Fruit fly (Drosophila melanogaster) whole organism, pupa: Measurements from ENCODE around the gene Jhbp13.

Experiments
- CG13204 ChIP-seq: fragments of 200-800 bp; sonication (Bioruptor generic); optimal IDR thresholded peaks from 2 replicates; lab custom pipeline; 2018; ENCODE audit warnings: missing biosample characterization, mild to moderate bottlenecking, missing genetic modification characterization, moderate library complexity
- CG32121 ChIP-seq: fragments of 200-800 bp; sonication (Bioruptor generic); IDR thresholded peaks from 2 replicates; pipeline ENCODE4 v1.3.6; 2022; ENCODE audit warnings: missing biosample characterization, missing genetic modification characterization
- CG34367 ChIP-seq: fragments of 200-800 bp; sonication (Bioruptor generic); optimal IDR thresholded peaks from 2 replicates; lab custom pipeline; 2018; ENCODE audit warnings: missing biosample characterization, mild to moderate bottlenecking, missing genetic modification characterization
- CG8159 ChIP-seq: fragments of 200-800 bp; sonication (Bioruptor generic); optimal IDR thresholded peaks from 3 replicates; lab custom pipeline; 2018; ENCODE audit warnings: missing biosample characterization, mild to moderate bottlenecking, missing genetic modification characterization, moderate library complexity
- EcR ChIP-seq: fragments of 200-800 bp; sonication (Bioruptor generic); optimal IDR thresholded peaks from 3 replicates; lab custom pipeline; 2019; ENCODE audit warnings: missing biosample characterization, missing genetic modification characterization, mild to moderate bottlenecking, moderate library complexity, missing genetic modification reagents
- Pif1B ChIP-seq: fragments of 200-800 bp; sonication (Bioruptor generic); optimal IDR thresholded peaks from 3 replicates; lab custom pipeline; 2016; ENCODE audit warnings: missing biosample characterization, missing genetic modification characterization
- Snoo ChIP-seq: fragments of 200-800 bp; sonication (Bioruptor generic); optimal IDR thresholded peaks from 3 replicates; lab custom pipeline; 2017; ENCODE audit warnings: missing biosample characterization, mild to moderate bottlenecking, missing genetic modification characterization, inconsistent platforms
- fd96Ca ChIP-seq: fragments of 200-800 bp; sonication (Bioruptor generic); IDR thresholded peaks from 3 replicates; pipeline ENCODE4 v1.3.6; 2022; ENCODE audit warnings: missing biosample characterization, missing genetic modification characterization

DNA sequence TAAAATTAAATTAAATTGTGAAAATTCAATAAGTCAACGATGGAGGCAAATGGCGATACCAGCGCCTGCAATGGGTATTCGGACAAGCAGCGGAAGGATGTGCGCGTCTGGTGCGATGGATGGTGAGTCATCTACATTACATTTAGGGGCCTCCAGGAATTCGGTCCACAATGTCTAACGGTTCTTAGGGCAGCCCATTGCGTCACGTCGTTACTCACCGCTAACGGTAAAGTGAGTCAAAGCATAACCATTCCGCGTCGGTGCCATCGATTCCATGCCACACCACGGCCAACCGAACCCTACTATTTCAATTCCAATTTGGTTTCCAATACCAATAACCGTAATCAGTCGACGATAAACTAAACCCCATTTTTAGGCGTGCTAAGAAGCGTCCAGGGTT is 35.6 kb upstream of the Jhbp13 start:
- no peak for TF ChIP-seq CG8159 (tag; lab: Kevin White, UChicago)
- no peak for TF ChIP-seq Snoo (tag; lab: Kevin White, UChicago)
- no peak for TF ChIP-seq CG13204
- TF ChIP-seq fd96Ca (GFP tag; lab: Robert Waterston, UW) = no peak
- no peak for TF ChIP-seq EcR
- TF ChIP-seq CG34367 = no peak
- no peak for TF ChIP-seq CG32121
- no peak for TF ChIP-seq Pif1B
